Worm (Caenorhabditis elegans) whole organism, early embryonic: ENCODE data around the gene itsn-1.

Source experiments
- B0310.2 ChIP-seq: sonication (generic microtip); optimal IDR thresholded peaks from 2 replicates; lab custom pipeline; 2016; ENCODE audit warnings: mild to moderate bottlenecking, missing genetic modification characterization, missing compliant biosample characterization
- F13C5.2 ChIP-seq: sonication (generic microtip); optimal IDR thresholded peaks from 2 replicates; lab custom pipeline; 2017; ENCODE audit warnings: mild to moderate bottlenecking, missing genetic modification characterization, inconsistent platforms, missing compliant biosample characterization
- aly-1 ChIP-seq: sonication (generic microtip); optimal IDR thresholded peaks from 2 replicates; lab custom pipeline; 2016; ENCODE audit warnings: missing genetic modification characterization, missing compliant biosample characterization
- ama-1 ChIP-seq: fragments of 150-350 bp; optimal IDR thresholded peaks from 2 replicates; lab custom pipeline; 2014
- ceh-13 ChIP-seq: fragments of 200-800 bp; sonication (Bioruptor generic); optimal IDR thresholded peaks from 2 replicates; lab custom pipeline; 2018; ENCODE audit warnings: mild to moderate bottlenecking, missing genetic modification characterization, missing compliant biosample characterization
- ceh-36 ChIP-seq: sonication (generic microtip); optimal IDR thresholded peaks from 2 replicates; lab custom pipeline; 2016; ENCODE audit warnings: missing genetic modification characterization, inconsistent platforms, missing compliant biosample characterization
- ets-7 ChIP-seq: sonication (generic microtip); optimal IDR thresholded peaks from 2 replicates; lab custom pipeline; 2016; ENCODE audit warnings: missing genotype, missing genetic modification characterization, missing compliant biosample characterization
- flt-1 ChIP-seq: fragments of 200-800 bp; sonication (Bioruptor generic); IDR thresholded peaks from 2 replicates; pipeline ENCODE4 v1.3.6; 2022; ENCODE audit warnings: missing genetic modification characterization, missing compliant biosample characterization
- hmbx-1 ChIP-seq: sonication (generic microtip); optimal IDR thresholded peaks from 2 replicates; lab custom pipeline; 2016; ENCODE audit warnings: mild to moderate bottlenecking, missing genetic modification characterization, missing compliant biosample characterization
- hmg-4 ChIP-seq: fragments of 200-800 bp; sonication (Bioruptor generic); optimal IDR thresholded peaks from 2 replicates; lab custom pipeline; 2018; ENCODE audit warnings: mild to moderate bottlenecking, missing genetic modification characterization, missing compliant biosample characterization
- hnd-1 ChIP-seq: sonication (generic microtip); optimal IDR thresholded peaks from 2 replicates; lab custom pipeline; 2016; ENCODE audit warnings: missing genetic modification characterization, missing compliant biosample characterization
- pes-1 ChIP-seq: fragments of 200-800 bp; sonication (Bioruptor generic); IDR thresholded peaks from 2 replicates; pipeline ENCODE4 v1.3.6; 2022; ENCODE audit warnings: missing genetic modification reagents, missing genetic modification characterization, missing compliant biosample characterization
- scrt-1 ChIP-seq: fragments of 200-800 bp; sonication (Bioruptor generic); IDR thresholded peaks from 2 replicates; pipeline ENCODE4 v1.3.6; 2022; ENCODE audit warnings: missing genetic modification characterization, missing compliant biosample characterization
- sea-1 ChIP-seq: fragments of 200-800 bp; sonication (Bioruptor generic); conservative IDR thresholded peaks from 2 replicates; pipeline ENCODE4 v1.3.6; 2022; ENCODE audit warnings: missing genetic modification characterization, missing compliant biosample characterization
- tbx-11 ChIP-seq: fragments of 200-800 bp; sonication (Bioruptor generic); IDR thresholded peaks from 2 replicates; pipeline ENCODE4 v1.3.6; 2022; ENCODE audit warnings: missing genetic modification characterization, missing compliant biosample characterization
- tbx-37 ChIP-seq: fragments of 200-800 bp; sonication (Bioruptor generic); conservative IDR thresholded peaks from 2 replicates; pipeline ENCODE4 v1.3.6; 2022; ENCODE audit warnings: missing genetic modification reagents, missing genetic modification characterization, missing compliant biosample characterization
- tra-4 ChIP-seq: sonication (generic microtip); optimal IDR thresholded peaks from 2 replicates; lab custom pipeline; 2017; ENCODE audit warnings: missing genetic modification characterization, missing compliant biosample characterization

itsn-1 gene

ce11 chrIV:17088849-17089248 lies 30.6 kb upstream of the itsn-1 start, which contains the start of gene Y116A8C.43:
Gene Y116A8C.43, plus strand, starts transcription at chrIV:17088851.
- peak; percentile 64 for TF ChIP-seq ama-1 (lab: Kevin White, UChicago)
- no peak for TF ChIP-seq scrt-1 (GFP tag; lab: Robert Waterston, UW)
- no peak for TF ChIP-seq F13C5.2 (tag; lab: Kevin White, UChicago)
- no peak for TF ChIP-seq B0310.2 (tag; lab: Kevin White, UChicago)
- no peak for TF ChIP-seq sea-1 (GFP tag; lab: Robert Waterston, UW)

- TF ChIP-seq ama-1 (lab: Kevin White, UChicago), result no peak
- no peak for TF ChIP-seq ets-7 (tag; lab: Kevin White, UChicago)
- no peak for TF ChIP-seq tra-4 (tag; lab: Kevin White, UChicago)
- no peak for TF ChIP-seq hmbx-1 (tag; lab: Kevin White, UChicago)
- no peak for TF ChIP-seq scrt-1 (GFP tag; lab: Robert Waterston, UW)
- no peak for TF ChIP-seq tbx-11
Observed at ce11 chrIV:17093701-17094100, 25.8 kb upstream of the itsn-1 start, which contains the start of gene Y116A8C.29. Gene Y116A8C.29, plus strand, starts transcription at chrIV:17094028.

ce11 chrIV:17096168-17096567 lies 23.3 kb upstream of the itsn-1 start, which contains the start of gene Y116A8C.27:
Gene Y116A8C.27, minus strand, starts transcription at chrIV:17096268.
- TF ChIP-seq tbx-37 (GFP tag; lab: Robert Waterston, UW) (no peak), ceh-13 (GFP tag; lab: Kevin White, UChicago) (no peak), ets-7 (tag; lab: Kevin White, UChicago) (no peak), ama-1 (lab: Kevin White, UChicago) (no peak), tbx-11 (no peak), flt-1 (GFP tag; lab: Robert Waterston, UW) (no peak), sea-1 (GFP tag; lab: Robert Waterston, UW) (no peak), scrt-1 (GFP tag; lab: Robert Waterston, UW) (no peak), aly-1 (tag; lab: Kevin White, UChicago) (no peak), tra-4 (tag; lab: Kevin White, UChicago) (no peak), F13C5.2 (tag; lab: Kevin White, UChicago) (no peak), ceh-36 (tag; lab: Kevin White, UChicago) (no peak), hmbx-1 (tag; lab: Kevin White, UChicago) (no peak), hnd-1 (no peak), B0310.2 (tag; lab: Kevin White, UChicago) (no peak), hmg-4 (no peak), pes-1 (GFP tag; lab: Robert Waterston, UW) (no peak)

- 0 out of 2 replicates have a peak, but pooled peaks have one; percentile 51 for TF ChIP-seq pes-1 (GFP tag; lab: Robert Waterston, UW)
- no peak for TF ChIP-seq hmg-4
- TF ChIP-seq sea-1 (GFP tag; lab: Robert Waterston, UW), result no peak
- TF ChIP-seq ama-1 (lab: Kevin White, UChicago), result no peak
- TF ChIP-seq tra-4 (tag; lab: Kevin White, UChicago), result no peak
- TF ChIP-seq ceh-13 (GFP tag; lab: Kevin White, UChicago), result peak; percentile 19
- TF ChIP-seq hmbx-1 (tag; lab: Kevin White, UChicago), result no peak
- TF ChIP-seq ets-7 (tag; lab: Kevin White, UChicago), result no peak
Observed at ce11 chrIV:17099113-17099512, 20.4 kb upstream of the itsn-1 start.

ce11 chrIV:17100148-17100547 lies 19.3 kb upstream of the itsn-1 start, which contains the start of gene bca-2:
Gene bca-2, minus strand, starts transcription at chrIV:17100248.
- TF ChIP-seq pes-1 (GFP tag; lab: Robert Waterston, UW) (no peak), scrt-1 (GFP tag; lab: Robert Waterston, UW) (no peak), tbx-11 (no peak), B0310.2 (tag; lab: Kevin White, UChicago) (no peak), aly-1 (tag; lab: Kevin White, UChicago) (no peak), ceh-13 (GFP tag; lab: Kevin White, UChicago) (no peak), sea-1 (GFP tag; lab: Robert Waterston, UW) (no peak), ets-7 (tag; lab: Kevin White, UChicago) (no peak)

- TF ChIP-seq ceh-13 (GFP tag; lab: Kevin White, UChicago) (no peak), aly-1 (tag; lab: Kevin White, UChicago) (no peak), ets-7 (tag; lab: Kevin White, UChicago) (no peak), B0310.2 (tag; lab: Kevin White, UChicago) (no peak), tbx-37 (GFP tag; lab: Robert Waterston, UW) (no peak), F13C5.2 (tag; lab: Kevin White, UChicago) (no peak), hmg-4 (no peak)
Observed at ce11 chrIV:17100628-17101338, 18.7 kb upstream of the itsn-1 start.

- peak; percentile 41 for TF ChIP-seq ama-1 (lab: Kevin White, UChicago)
- TF ChIP-seq ceh-13 (GFP tag; lab: Kevin White, UChicago), result no peak
Observed at ce11 chrIV:17103116-17103515, 16.4 kb upstream of the itsn-1 start.

ce11 chrIV:17103615-17104014 lies 15.9 kb upstream of the itsn-1 start, which contains the start of gene Y116A8C.30:
Gene Y116A8C.30, minus strand, starts transcription at chrIV:17103715.
- no peak for TF ChIP-seq pes-1 (GFP tag; lab: Robert Waterston, UW)
- no peak for TF ChIP-seq tbx-37 (GFP tag; lab: Robert Waterston, UW)
